Fruit fly (Drosophila melanogaster) whole organism: ENCODE measurements around the gene Mst77F.

Experiments
- Dll ChIP-seq: fragments of >200 bp; optimal IDR thresholded peaks from 2 replicates; lab custom pipeline; 2017
- pan ChIP-seq: fragments of >200 bp; optimal IDR thresholded peaks from 2 replicates; lab custom pipeline; 2017
- usp ChIP-seq: fragments of >200 bp; optimal IDR thresholded peaks from 2 replicates; lab custom pipeline; 2017; ENCODE audit warnings: missing biosample characterization, missing genetic modification characterization, mixed read lengths

DNA sequence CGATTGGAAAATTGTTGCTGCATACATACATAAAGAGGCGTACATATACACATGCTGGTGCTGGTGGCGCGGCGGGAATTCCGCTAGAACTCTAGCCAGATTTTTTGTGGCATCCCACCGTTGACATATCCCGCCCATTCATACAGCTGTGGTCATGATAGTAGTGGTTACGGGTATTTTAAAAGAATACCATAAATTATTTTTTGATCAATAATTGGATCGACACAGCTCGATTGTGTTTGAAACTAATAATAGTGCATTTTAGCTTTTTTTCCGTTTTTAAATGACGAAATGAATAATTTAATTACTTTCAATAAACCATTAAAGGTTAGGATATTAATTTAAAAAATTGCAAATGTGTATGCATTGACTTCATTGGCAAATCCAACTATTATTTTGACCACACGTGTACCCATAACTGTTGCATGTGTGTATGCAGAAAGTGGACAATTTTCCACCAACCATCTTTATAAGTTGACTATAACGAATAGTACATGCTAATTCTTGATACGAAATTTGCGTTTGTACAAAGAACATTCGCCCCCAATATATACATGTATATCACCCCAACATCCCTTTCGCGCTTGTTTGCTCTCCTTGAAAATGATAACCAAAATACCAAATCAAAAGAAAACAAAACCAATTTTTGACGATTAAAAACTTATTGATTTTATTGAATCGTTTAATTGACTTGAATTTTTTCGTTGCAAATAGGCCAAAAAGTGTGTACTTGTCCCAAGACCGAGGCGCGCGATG lies 45.8 kb downstream of the Mst77F start:
- TF ChIP-seq Dll (lab: Kevin White, UChicago), result no peak
- TF ChIP-seq pan (lab: Kevin White, UChicago), result no peak
- no peak for TF ChIP-seq usp (GFP tag; lab: Kevin White, UChicago)
